Fruit fly (Drosophila melanogaster) whole organism, embryonic: ENCODE data around the gene Pif1B.
A peak's percentile ranks its signal among the peaks of the same experiment; 100 is the strongest.

Source experiments
- BEAF-32 ChIP-seq: fragments of 200-800 bp; sonication (Bioruptor generic); optimal IDR thresholded peaks from 3 replicates; lab custom pipeline; 2017; ENCODE audit warnings: missing biosample characterization, missing genetic modification characterization, mild to moderate bottlenecking, moderate library complexity, missing genetic modification reagents
- CG10147 ChIP-seq: fragments of 200-800 bp; sonication (Bioruptor generic); optimal IDR thresholded peaks from 2 replicates; lab custom pipeline; 2019; ENCODE audit warnings: missing biosample characterization, mild to moderate bottlenecking, missing genetic modification characterization, moderate library complexity
- CG1024 ChIP-seq: fragments of 200-800 bp; sonication (Bioruptor generic); IDR thresholded peaks from 2 replicates; pipeline ENCODE4 v1.3.6; 2022; ENCODE audit warnings: missing biosample characterization, missing genetic modification characterization
- CG10321 ChIP-seq: fragments of 200-800 bp; sonication (Bioruptor generic); IDR thresholded peaks from 2 replicates; pipeline ENCODE4 v1.3.6; 2022; ENCODE audit warnings: missing biosample characterization, missing genetic modification characterization
- CG11093 ChIP-seq: fragments of 200-800 bp; sonication (Bioruptor generic); IDR thresholded peaks from 3 replicates; pipeline ENCODE4 v1.3.6; 2022; ENCODE audit warnings: missing biosample characterization, missing genetic modification characterization
- CG12104 ChIP-seq: fragments of 200-800 bp; sonication (Bioruptor generic); optimal IDR thresholded peaks from 3 replicates; lab custom pipeline; 2016; ENCODE audit warnings: missing biosample characterization, missing genetic modification characterization
- CG13624 ChIP-seq: fragments of 200-800 bp; sonication (Bioruptor generic); optimal IDR thresholded peaks from 2 replicates; lab custom pipeline; 2016; ENCODE audit warnings: missing biosample characterization, missing genetic modification characterization
- CG14860 ChIP-seq: fragments of 200-800 bp; sonication (Bioruptor generic); IDR thresholded peaks from 3 replicates; pipeline ENCODE4 v1.3.6; 2022; ENCODE audit warnings: missing biosample characterization, missing genetic modification characterization; ENCODE audit not compliant: partially characterized antibody
- CG15269 ChIP-seq: fragments of 200-800 bp; sonication (Bioruptor generic); optimal IDR thresholded peaks from 2 replicates; lab custom pipeline; 2018; ENCODE audit warnings: missing biosample characterization, mild to moderate bottlenecking, missing genetic modification characterization, moderate library complexity
- CG1603 ChIP-seq: fragments of 200-800 bp; sonication (Bioruptor generic); optimal IDR thresholded peaks from 2 replicates; lab custom pipeline; 2019; ENCODE audit warnings: missing biosample characterization, mild to moderate bottlenecking, missing genetic modification characterization, moderate library complexity
- CG1647 ChIP-seq: fragments of 200-800 bp; sonication (Bioruptor generic); optimal IDR thresholded peaks from 3 replicates; lab custom pipeline; 2016; ENCODE audit warnings: missing biosample characterization, missing genetic modification characterization
- CG16863 ChIP-seq: fragments of 200-800 bp; sonication (Bioruptor generic); optimal IDR thresholded peaks from 3 replicates; lab custom pipeline; 2016; ENCODE audit warnings: missing biosample characterization, missing genetic modification characterization
- CG17912 ChIP-seq: fragments of 200-800 bp; sonication (Bioruptor generic); optimal IDR thresholded peaks from 2 replicates; lab custom pipeline; 2018; ENCODE audit warnings: missing biosample characterization, mild to moderate bottlenecking, missing genetic modification characterization
- CG2889 ChIP-seq: fragments of 200-800 bp; sonication (Bioruptor generic); IDR thresholded peaks from 3 replicates; pipeline ENCODE4 v1.3.6; 2022; ENCODE audit warnings: missing biosample characterization, missing genetic modification characterization
- CG34376 ChIP-seq: fragments of 200-800 bp; sonication (Bioruptor generic); optimal IDR thresholded peaks from 2 replicates; lab custom pipeline; 2018; ENCODE audit warnings: missing biosample characterization, mild to moderate bottlenecking, missing genetic modification characterization
- CG4328 ChIP-seq: fragments of 200-800 bp; sonication (Bioruptor generic); optimal IDR thresholded peaks from 3 replicates; lab custom pipeline; 2017; ENCODE audit warnings: missing biosample characterization, missing genetic modification reagents, missing genetic modification characterization
- CG6175 ChIP-seq: fragments of 200-800 bp; sonication (Bioruptor generic); IDR thresholded peaks from 3 replicates; pipeline ENCODE4 v1.3.6; 2022; ENCODE audit warnings: missing biosample characterization, missing genetic modification characterization
- CG6272 ChIP-seq: fragments of 200-800 bp; sonication (Bioruptor generic); IDR thresholded peaks from 2 replicates; pipeline ENCODE4 v1.3.6; 2022; ENCODE audit warnings: missing biosample characterization, missing genetic modification characterization
- CG6765 ChIP-seq: fragments of 200-800 bp; sonication (Bioruptor generic); optimal IDR thresholded peaks from 3 replicates; lab custom pipeline; 2017; ENCODE audit warnings: missing biosample characterization, mild to moderate bottlenecking, missing genetic modification characterization
- CG6854 ChIP-seq: fragments of 200-800 bp; sonication (Bioruptor generic); optimal IDR thresholded peaks from 3 replicates; lab custom pipeline; 2017; ENCODE audit warnings: missing biosample characterization, mild to moderate bottlenecking, missing genetic modification characterization
- D ChIP-seq, 2 experiments: fragments of 200-800 bp in 1 of 2; fragments of >200 bp in 1 of 2; sonication (Bioruptor generic) in 1 of 2; optimal IDR thresholded peaks; 2 replicates in 1 of 2; 3 replicates in 1 of 2; lab custom pipeline; 2017; ENCODE audit warnings: mild to moderate bottlenecking in 1 of 2, missing biosample characterization in 1 of 2, missing genetic modification characterization in 1 of 2, missing genetic modification reagents in 1 of 2
- Dad ChIP-seq: fragments of 200-800 bp; sonication (Bioruptor generic); optimal IDR thresholded peaks from 3 replicates; lab custom pipeline; 2016; ENCODE audit warnings: missing biosample characterization, missing genetic modification characterization
- Dp ChIP-seq: fragments of 200-800 bp; sonication (Bioruptor generic); optimal IDR thresholded peaks from 2 replicates; lab custom pipeline; 2018; ENCODE audit warnings: missing biosample characterization, mild to moderate bottlenecking, missing genetic modification characterization, moderate library complexity
- E2f1 ChIP-seq: fragments of 200-800 bp; sonication (Bioruptor generic); IDR thresholded peaks from 2 replicates; pipeline ENCODE4 v1.3.6; 2022; ENCODE audit warnings: missing biosample characterization, missing genetic modification characterization
- GATAe ChIP-seq: fragments of 200-800 bp; sonication (Bioruptor generic); conservative IDR thresholded peaks from 2 replicates; pipeline ENCODE4 v1.3.6; 2022; ENCODE audit warnings: missing biosample characterization, missing genetic modification characterization
- Hand ChIP-seq: fragments of 200-800 bp; sonication (Bioruptor generic); optimal IDR thresholded peaks from 2 replicates; lab custom pipeline; 2017; ENCODE audit warnings: mild to moderate bottlenecking, missing biosample characterization, missing genetic modification reagents, missing genetic modification characterization
- Hr3 ChIP-seq: fragments of 200-800 bp; sonication (Bioruptor generic); optimal IDR thresholded peaks from 3 replicates; lab custom pipeline; 2016; ENCODE audit warnings: missing biosample characterization, missing genetic modification characterization
- Hr78 ChIP-seq, 2 experiments: fragments of 200-800 bp in 1 of 2; fragments of >200 bp in 1 of 2; sonication (Bioruptor generic) in 1 of 2; optimal IDR thresholded peaks; 2 replicates each; lab custom pipeline; 2017 to 2019; ENCODE audit warnings: missing biosample characterization in 2 of 2, missing genetic modification characterization in 2 of 2, mild to moderate bottlenecking in 1 of 2, moderate library complexity in 1 of 2
- Jarid2 ChIP-seq: fragments of 200-800 bp; sonication (Bioruptor generic); optimal IDR thresholded peaks from 3 replicates; lab custom pipeline; 2017; ENCODE audit warnings: mild to moderate bottlenecking, missing biosample characterization, missing genetic modification reagents, missing genetic modification characterization
- Kr ChIP-seq: fragments of 200-800 bp; sonication (Bioruptor generic); optimal IDR thresholded peaks from 2 replicates; lab custom pipeline; 2017; ENCODE audit warnings: missing biosample characterization, mild to moderate bottlenecking, missing genetic modification characterization
- Med ChIP-seq: fragments of 200-800 bp; sonication (Bioruptor generic); peaks from one replicate; lab custom pipeline; 2016; ENCODE audit warnings: missing biosample characterization, missing genetic modification characterization, mild to moderate bottlenecking, inconsistent platforms, moderate library complexity
- Nf-YA ChIP-seq: fragments of 200-800 bp; sonication (Bioruptor generic); IDR thresholded peaks from 2 replicates; pipeline ENCODE4 v1.3.6; 2022; ENCODE audit warnings: missing biosample characterization, missing genetic modification characterization
- Scr ChIP-seq: fragments of 200-800 bp; sonication (Bioruptor generic); IDR thresholded peaks from 2 replicates; pipeline ENCODE4 v1.3.6; 2022; ENCODE audit warnings: missing biosample characterization, missing genetic modification characterization; ENCODE audit not compliant: partially characterized antibody
- Six4 ChIP-seq: fragments of 200-800 bp; sonication (Bioruptor generic); optimal IDR thresholded peaks from 2 replicates; lab custom pipeline; 2016; ENCODE audit warnings: missing biosample characterization, missing genetic modification characterization
- ase ChIP-seq: fragments of 200-800 bp; sonication (Bioruptor generic); IDR thresholded peaks from 3 replicates; pipeline ENCODE4 v1.3.6; 2022; ENCODE audit warnings: missing biosample characterization, missing genetic modification characterization
- bowl ChIP-seq: fragments of 200-800 bp; sonication (Bioruptor generic); IDR thresholded peaks from 2 replicates; pipeline ENCODE4 v1.3.6; 2022; ENCODE audit warnings: missing biosample characterization, missing genetic modification characterization
- chm ChIP-seq: fragments of 200-800 bp; sonication (Bioruptor generic); IDR thresholded peaks from 2 replicates; pipeline ENCODE4 v1.3.6; 2022; ENCODE audit warnings: missing biosample characterization, missing genetic modification characterization
- dmrt99B ChIP-seq: fragments of 200-800 bp; sonication (Bioruptor generic); optimal IDR thresholded peaks from 2 replicates; lab custom pipeline; 2018; ENCODE audit warnings: missing biosample characterization, mild to moderate bottlenecking, missing genetic modification characterization, moderate library complexity
- emc ChIP-seq: fragments of 200-800 bp; sonication (Bioruptor generic); optimal IDR thresholded peaks from 2 replicates; lab custom pipeline; 2016; ENCODE audit warnings: missing biosample characterization, missing genetic modification characterization
- maf-S ChIP-seq: fragments of 200-800 bp; sonication (Bioruptor generic); optimal IDR thresholded peaks from 2 replicates; lab custom pipeline; 2016; ENCODE audit warnings: missing biosample characterization, missing genetic modification characterization
- ro ChIP-seq: fragments of 200-800 bp; sonication (Bioruptor generic); IDR thresholded peaks from 2 replicates; pipeline ENCODE4 v1.3.6; 2022; ENCODE audit warnings: missing biosample characterization, missing genetic modification characterization
- salm ChIP-seq: fragments of 200-800 bp; sonication (Bioruptor generic); optimal IDR thresholded peaks from 2 replicates; lab custom pipeline; 2018; ENCODE audit warnings: missing biosample characterization, mild to moderate bottlenecking, missing genetic modification characterization
- schlank ChIP-seq: fragments of 200-800 bp; sonication (Bioruptor generic); optimal IDR thresholded peaks from 2 replicates; lab custom pipeline; 2018; ENCODE audit warnings: missing biosample characterization, mild to moderate bottlenecking, missing genetic modification characterization
- sens-2 ChIP-seq: fragments of 200-800 bp; sonication (Bioruptor generic); IDR thresholded peaks from 2 replicates; pipeline ENCODE4 v1.3.6; 2022; ENCODE audit warnings: missing biosample characterization, missing genetic modification characterization
- sisA ChIP-seq: fragments of 200-800 bp; sonication (Bioruptor generic); IDR thresholded peaks from 2 replicates; pipeline ENCODE4 v1.3.6; 2022; ENCODE audit warnings: missing biosample characterization, missing genetic modification characterization
- ttk ChIP-seq: fragments of 200-800 bp; sonication (Bioruptor generic); IDR thresholded peaks from 2 replicates; pipeline ENCODE4 v2.1.2; 2022; ENCODE audit warnings: missing biosample characterization, missing genetic modification characterization
- wor ChIP-seq: fragments of 200-800 bp; sonication (Bioruptor generic); IDR thresholded peaks from 2 replicates; pipeline ENCODE4 v1.3.6; 2022; ENCODE audit warnings: missing biosample characterization, missing genetic modification characterization
- z ChIP-seq: fragments of 200-800 bp; sonication (Bioruptor generic); IDR thresholded peaks from 3 replicates; pipeline ENCODE4 v1.3.6; 2022; ENCODE audit warnings: missing biosample characterization, missing genetic modification characterization

Pif1B gene

dm6 chr3R:8731597-8732263 lies 69.2 kb downstream of the Pif1B start, which contains the start of the genes M1BP and CG8202 (continued):
- no peak for TF ChIP-seq Jarid2 (GFP tag; lab: Kevin White, UChicago)
- peak; percentile 47 for TF ChIP-seq CG34376 (GFP tag; lab: Kevin White, UChicago)
- peak; percentile 73; the same call in 1 of the 2 replicates for TF ChIP-seq E2f1 (GFP tag; lab: Robert Waterston, UW)
- peak; percentile 46; the same call in 1 of the 2 replicates for TF ChIP-seq ro (GFP tag; lab: Robert Waterston, UW)
- peak; percentile 28; the same call in 1 of the 2 replicates for TF ChIP-seq CG10321
- peak; percentile 2 for TF ChIP-seq Dp
- TF ChIP-seq ttk (GFP tag; lab: Robert Waterston, UW): peak; percentile 70; the same call in 1 of the 2 replicates
- peak; percentile 76 for TF ChIP-seq sisA (GFP tag; lab: Robert Waterston, UW)
- TF ChIP-seq Dad: peak; percentile 43
- peak; percentile 32 for TF ChIP-seq CG13624 (GFP tag; lab: Kevin White, UChicago)
- peak; percentile 55 for TF ChIP-seq CG16863 (GFP tag; lab: Kevin White, UChicago)
- TF ChIP-seq CG4328 (GFP tag; lab: Kevin White, UChicago): peak; percentile 91
- TF ChIP-seq ase: peak; percentile 52; the same call in 1 of the 3 replicates
- no peak for TF ChIP-seq BEAF-32 (GFP tag; lab: Kevin White, UChicago)
- TF ChIP-seq dmrt99B (tag; lab: Kevin White, UChicago): peak; percentile 91
- TF ChIP-seq Six4: peak; percentile 86
- no peak for TF ChIP-seq Hr78 (GFP tag; optimal IDR thresholded peaks at IDR 0.05; lab: Kevin White, UChicago)
- no peak for TF ChIP-seq Scr (GFP tag; lab: Robert Waterston, UW)
- TF ChIP-seq Hr3: peak; percentile 94
- peak; percentile 89 for TF ChIP-seq CG15269 (tag; lab: Kevin White, UChicago)
- peak; percentile 59; the same call in 1 of the 2 replicates for TF ChIP-seq CG6272
- TF ChIP-seq maf-S (GFP tag; lab: Kevin White, UChicago): no peak
- TF ChIP-seq GATAe (GFP tag; lab: Robert Waterston, UW): no peak
- TF ChIP-seq CG11093 (GFP tag; lab: Robert Waterston, UW): peak; percentile 72; the same call in 1 of the 3 replicates
- 0 out of 2 replicates have a peak, but pooled peaks have one; percentile 3 for TF ChIP-seq CG1024 (GFP tag; lab: Robert Waterston, UW)
- TF ChIP-seq emc: peak; percentile 12
- no peak for TF ChIP-seq bowl (GFP tag; lab: Robert Waterston, UW)
- TF ChIP-seq Kr (GFP tag; lab: Kevin White, UChicago): peak; percentile 7
- TF ChIP-seq CG6854 (GFP tag; lab: Kevin White, UChicago): peak; percentile 88
- peak; percentile 81 for TF ChIP-seq salm (tag; lab: Kevin White, UChicago)
- peak; percentile 87 for TF ChIP-seq CG12104
- peak; percentile 84 for TF ChIP-seq Hand (GFP tag; lab: Kevin White, UChicago)
- no peak for TF ChIP-seq sens-2 (GFP tag; lab: Robert Waterston, UW)
- TF ChIP-seq wor (GFP tag; lab: Robert Waterston, UW): peak; percentile 56
- TF ChIP-seq CG14860 (GFP tag; lab: Robert Waterston, UW): no peak
- 0 out of 3 replicates have a peak, but pooled peaks have one; percentile 63 for TF ChIP-seq CG6175 (GFP tag; lab: Robert Waterston, UW)
- peak; percentile 55; the same call in 1 of the 3 replicates for TF ChIP-seq CG2889 (GFP tag; lab: Robert Waterston, UW)
- TF ChIP-seq CG10147 (GFP tag; lab: Kevin White, UChicago): peak; percentile 89
- TF ChIP-seq Nf-YA: peak; percentile 59; the same call in 1 of the 2 replicates
- peak; percentile 53 for TF ChIP-seq schlank (tag; lab: Kevin White, UChicago)
- TF ChIP-seq CG1603 (tag; lab: Kevin White, UChicago): peak; percentile 54
- no peak for TF ChIP-seq CG1647
- no peak for TF ChIP-seq z (GFP tag; lab: Robert Waterston, UW)
- TF ChIP-seq CG6765 (GFP tag; lab: Kevin White, UChicago): peak; percentile 87
- peak; percentile 68 for TF ChIP-seq CG17912 (GFP tag; lab: Kevin White, UChicago)
- TF ChIP-seq D (optimal IDR thresholded peaks at IDR 0.05; lab: Kevin White, UChicago): no peak
- peak; percentile 90 for TF ChIP-seq D (GFP tag; optimal IDR thresholded peaks at IDR 0.05; lab: Kevin White, UChicago)
- TF ChIP-seq chm (GFP tag; lab: Robert Waterston, UW): peak; percentile 52; the same call in 1 of the 2 replicates
- peak; percentile 89 for TF ChIP-seq Med (GFP tag; lab: Kevin White, UChicago)
